Worm (Caenorhabditis elegans) whole organism, mixed stage, embryonic: Measurements from ENCODE around the gene math-34.

Experiments
- blmp-1 ChIP-seq: fragments of 150-350 bp; optimal IDR thresholded peaks from 2 replicates; lab custom pipeline; 2014; ENCODE audit warnings: missing biosample characterization, missing genetic modification characterization
- elt-3 ChIP-seq: fragments of 150-350 bp; optimal IDR thresholded peaks from 2 replicates; lab custom pipeline; 2014; ENCODE audit warnings: missing biosample characterization, missing genetic modification characterization
- mls-2 ChIP-seq: sonication (generic microtip); optimal IDR thresholded peaks from 2 replicates; lab custom pipeline; 2016; ENCODE audit warnings: mild to moderate bottlenecking, missing genetic modification characterization, moderate library complexity, missing compliant biosample characterization
- nhr-237 ChIP-seq: fragments of 150-350 bp; optimal IDR thresholded peaks from 2 replicates; lab custom pipeline; 2014; ENCODE audit warnings: missing biosample characterization, missing genetic modification characterization
- nhr-76 ChIP-seq: sonication (generic microtip); optimal IDR thresholded peaks from 2 replicates; lab custom pipeline; 2017; ENCODE audit warnings: missing biosample characterization, missing genetic modification characterization

ce11 chrII:1049849-1050248 is 21.1 kb downstream of the math-34 start, which contains the start of gene fbxb-40:
- TF ChIP-seq nhr-237 (tag; lab: Kevin White, UChicago) (no peak), mls-2 (tag; lab: Kevin White, UChicago) (no peak), nhr-76 (tag; lab: Kevin White, UChicago) (no peak), blmp-1 (tag; lab: Kevin White, UChicago) (no peak), elt-3 (tag; lab: Kevin White, UChicago) (no peak)
